Fruit fly (Drosophila melanogaster) whole organism, embryonic: Measurements from ENCODE around the gene msn.
A peak's percentile ranks its signal among the peaks of the same experiment; 100 is the strongest.

Experiments
- Abd-B ChIP-seq: fragments of 200-800 bp; sonication (Bioruptor generic); optimal IDR thresholded peaks from 2 replicates; lab custom pipeline; 2018; ENCODE audit warnings: missing biosample characterization, mild to moderate bottlenecking, missing genetic modification characterization, moderate library complexity
- Aef1 ChIP-seq: fragments of 200-800 bp; sonication (Bioruptor generic); IDR thresholded peaks from 3 replicates; pipeline ENCODE4 v1.3.6; 2022; ENCODE audit warnings: missing biosample characterization, missing genetic modification characterization
- Atf3 ChIP-seq: fragments of 200-800 bp; sonication (Bioruptor generic); optimal IDR thresholded peaks from 3 replicates; lab custom pipeline; 2016; ENCODE audit warnings: missing biosample characterization, missing genetic modification characterization
- BtbVII ChIP-seq: fragments of 200-800 bp; sonication (Bioruptor generic); optimal IDR thresholded peaks from 3 replicates; lab custom pipeline; 2017; ENCODE audit warnings: missing biosample characterization, mild to moderate bottlenecking, missing genetic modification characterization
- CG11247 ChIP-seq: fragments of 200-800 bp; sonication (Bioruptor generic); IDR thresholded peaks from 2 replicates; pipeline ENCODE4 v1.3.6; 2022; ENCODE audit warnings: missing biosample characterization, missing genetic modification characterization
- CG11504 ChIP-seq: fragments of 200-800 bp; sonication (Bioruptor generic); optimal IDR thresholded peaks from 3 replicates; lab custom pipeline; 2019; ENCODE audit warnings: missing biosample characterization, mild to moderate bottlenecking, missing genetic modification characterization, moderate library complexity
- CG12391 ChIP-seq: fragments of 200-800 bp; sonication (Bioruptor generic); optimal IDR thresholded peaks from 3 replicates; lab custom pipeline; 2018; ENCODE audit warnings: missing biosample characterization, mild to moderate bottlenecking, missing genetic modification characterization, moderate library complexity
- CG14667 ChIP-seq: fragments of 200-800 bp; sonication (Bioruptor generic); IDR thresholded peaks from 2 replicates; pipeline ENCODE4 v1.3.6; 2022; ENCODE audit warnings: missing biosample characterization, missing genetic modification characterization
- CG15073 ChIP-seq: fragments of 200-800 bp; sonication (Bioruptor generic); optimal IDR thresholded peaks from 2 replicates; lab custom pipeline; 2016; ENCODE audit warnings: missing biosample characterization, missing genetic modification characterization
- CG18262 ChIP-seq: fragments of 200-800 bp; optimal IDR thresholded peaks from 3 replicates; lab custom pipeline; 2019; ENCODE audit warnings: missing biosample characterization, mild to moderate bottlenecking, missing genetic modification characterization, moderate library complexity
- CG2889 ChIP-seq: fragments of 200-800 bp; sonication (Bioruptor generic); IDR thresholded peaks from 3 replicates; pipeline ENCODE4 v1.3.6; 2022; ENCODE audit warnings: missing biosample characterization, missing genetic modification characterization
- CG30431 ChIP-seq: fragments of 200-800 bp; sonication (Bioruptor generic); optimal IDR thresholded peaks from 2 replicates; lab custom pipeline; 2017; ENCODE audit warnings: missing biosample characterization, missing genetic modification characterization
- CG31365 ChIP-seq: fragments of 200-800 bp; sonication (Bioruptor generic); optimal IDR thresholded peaks from 2 replicates; lab custom pipeline; 2018; ENCODE audit warnings: missing biosample characterization, mild to moderate bottlenecking, missing genetic modification characterization
- CG34224 ChIP-seq: fragments of 200-800 bp; sonication (Bioruptor generic); IDR thresholded peaks from 3 replicates; pipeline ENCODE4 v1.3.6; 2022; ENCODE audit warnings: missing biosample characterization, missing genetic modification characterization; ENCODE audit not compliant: partially characterized antibody
- CG5245 ChIP-seq: fragments of 200-800 bp; sonication (Bioruptor generic); optimal IDR thresholded peaks from 3 replicates; lab custom pipeline; 2016; ENCODE audit warnings: missing biosample characterization, missing genetic modification characterization
- CG6791 ChIP-seq: fragments of 200-800 bp; sonication (Bioruptor generic); IDR thresholded peaks from 3 replicates; pipeline ENCODE4 v1.3.6; 2022; ENCODE audit warnings: missing biosample characterization, missing genetic modification characterization; ENCODE audit not compliant: partially characterized antibody
- CG7839 ChIP-seq: fragments of 200-800 bp; sonication (Bioruptor generic); optimal IDR thresholded peaks from 3 replicates; lab custom pipeline; 2018; ENCODE audit warnings: missing biosample characterization, mild to moderate bottlenecking, missing genetic modification characterization, moderate library complexity
- CG7987 ChIP-seq: fragments of 200-800 bp; sonication (Bioruptor generic); optimal IDR thresholded peaks from 2 replicates; lab custom pipeline; 2018; ENCODE audit warnings: missing biosample characterization, mild to moderate bottlenecking, missing genetic modification characterization, moderate library complexity
- CG8924 ChIP-seq: fragments of 200-800 bp; optimal IDR thresholded peaks from 3 replicates; lab custom pipeline; 2019; ENCODE audit warnings: missing biosample characterization, mild to moderate bottlenecking, missing genetic modification characterization, moderate library complexity
- Camta ChIP-seq: fragments of 200-800 bp; sonication (Bioruptor generic); optimal IDR thresholded peaks from 2 replicates; lab custom pipeline; 2016; ENCODE audit warnings: missing biosample characterization, missing genetic modification characterization
- CkIIα-i1 ChIP-seq: fragments of 200-800 bp; sonication (Bioruptor generic); IDR thresholded peaks from 2 replicates; pipeline ENCODE4 v1.3.6; 2022; ENCODE audit warnings: missing biosample characterization, missing genetic modification characterization
- CoRest ChIP-seq: fragments of 200-800 bp; sonication (Bioruptor generic); optimal IDR thresholded peaks from 3 replicates; lab custom pipeline; 2018; ENCODE audit warnings: missing biosample characterization, mild to moderate bottlenecking, missing genetic modification characterization, moderate library complexity
- D19A ChIP-seq: fragments of 200-800 bp; optimal IDR thresholded peaks from 3 replicates; lab custom pipeline; 2019; ENCODE audit warnings: missing biosample characterization, mild to moderate bottlenecking, missing genetic modification characterization, moderate library complexity
- Dbx ChIP-seq: fragments of 200-800 bp; sonication (Bioruptor generic); IDR thresholded peaks from 3 replicates; pipeline ENCODE4 v1.3.6; 2022; ENCODE audit warnings: missing biosample characterization, missing genetic modification characterization
- Dref ChIP-seq: fragments of 200-800 bp; sonication (Bioruptor generic); IDR thresholded peaks from 2 replicates; pipeline ENCODE4 v1.3.6; 2022; ENCODE audit warnings: missing biosample characterization, missing genetic modification characterization
- E2f1 ChIP-seq: fragments of 200-800 bp; sonication (Bioruptor generic); IDR thresholded peaks from 2 replicates; pipeline ENCODE4 v1.3.6; 2022; ENCODE audit warnings: missing biosample characterization, missing genetic modification characterization
- HLH54F ChIP-seq: fragments of 200-800 bp; sonication (Bioruptor generic); optimal IDR thresholded peaks from 3 replicates; lab custom pipeline; 2016; ENCODE audit warnings: missing biosample characterization, missing genetic modification characterization
- Hr78 ChIP-seq, 2 experiments: fragments of 200-800 bp in 1 of 2; fragments of >200 bp in 1 of 2; sonication (Bioruptor generic) in 1 of 2; optimal IDR thresholded peaks; 2 replicates each; lab custom pipeline; 2017 to 2019; ENCODE audit warnings: missing biosample characterization in 2 of 2, missing genetic modification characterization in 2 of 2, mild to moderate bottlenecking in 1 of 2, moderate library complexity in 1 of 2
- Lim3 ChIP-seq: fragments of 200-800 bp; sonication (Bioruptor generic); IDR thresholded peaks from 2 replicates; pipeline ENCODE4 v1.3.6; 2022; ENCODE audit warnings: missing biosample characterization, missing genetic modification characterization
- Nf-YA ChIP-seq: fragments of 200-800 bp; sonication (Bioruptor generic); IDR thresholded peaks from 2 replicates; pipeline ENCODE4 v1.3.6; 2022; ENCODE audit warnings: missing biosample characterization, missing genetic modification characterization
- Ptx1 ChIP-seq: fragments of 200-800 bp; sonication (Bioruptor generic); IDR thresholded peaks from 2 replicates; pipeline ENCODE4 v1.3.6; 2022; ENCODE audit warnings: missing biosample characterization, missing genetic modification characterization
- Taf1 ChIP-seq: fragments of 200-800 bp; sonication (Bioruptor generic); IDR thresholded peaks from 2 replicates; pipeline ENCODE4 v1.3.6; 2022; ENCODE audit warnings: missing biosample characterization, missing genetic modification characterization
- crp ChIP-seq, 2 experiments: fragments of 200-800 bp; sonication (Bioruptor generic); optimal IDR thresholded peaks; 2 replicates in 1 of 2; 3 replicates in 1 of 2; lab custom pipeline; 2017; ENCODE audit warnings: missing biosample characterization in 2 of 2, missing genetic modification characterization in 2 of 2, mild to moderate bottlenecking in 1 of 2, moderate library complexity in 1 of 2
- dimm ChIP-seq: fragments of 200-800 bp; sonication (Bioruptor generic); IDR thresholded peaks from 2 replicates; pipeline ENCODE4 v1.3.6; 2022; ENCODE audit warnings: missing biosample characterization, missing genetic modification characterization
- dmrt99B ChIP-seq: fragments of 200-800 bp; sonication (Bioruptor generic); optimal IDR thresholded peaks from 2 replicates; lab custom pipeline; 2018; ENCODE audit warnings: missing biosample characterization, mild to moderate bottlenecking, missing genetic modification characterization, moderate library complexity
- ems ChIP-seq: fragments of 200-800 bp; sonication (Bioruptor generic); optimal IDR thresholded peaks from 3 replicates; lab custom pipeline; 2016; ENCODE audit warnings: missing biosample characterization, missing genetic modification characterization
- gfzf ChIP-seq: fragments of 200-800 bp; sonication (Bioruptor generic); optimal IDR thresholded peaks from 2 replicates; lab custom pipeline; 2016; ENCODE audit warnings: missing biosample characterization, mild to moderate bottlenecking, missing genetic modification characterization, moderate library complexity
- h ChIP-seq: fragments of >200 bp; optimal IDR thresholded peaks from 2 replicates; lab custom pipeline; 2017
- nerfin-2 ChIP-seq: fragments of 200-800 bp; sonication (Bioruptor generic); IDR thresholded peaks from 2 replicates; pipeline ENCODE4 v1.3.6; 2022; ENCODE audit warnings: missing biosample characterization, missing genetic modification characterization; ENCODE audit not compliant: partially characterized antibody
- p53 ChIP-seq: fragments of 200-800 bp; sonication (Bioruptor generic); optimal IDR thresholded peaks from 2 replicates; lab custom pipeline; 2016; ENCODE audit warnings: missing biosample characterization, missing genetic modification characterization
- psq ChIP-seq: fragments of 200-800 bp; sonication (Bioruptor generic); optimal IDR thresholded peaks from 2 replicates; lab custom pipeline; 2017; ENCODE audit warnings: missing biosample characterization, missing genetic modification characterization
- pum ChIP-seq: fragments of 200-800 bp; sonication (Bioruptor generic); optimal IDR thresholded peaks from 2 replicates; lab custom pipeline; 2016; ENCODE audit warnings: missing biosample characterization, missing genetic modification characterization
- shn ChIP-seq: fragments of 200-800 bp; sonication (Bioruptor generic); optimal IDR thresholded peaks from 3 replicates; lab custom pipeline; 2016; ENCODE audit warnings: missing biosample characterization, missing genetic modification characterization
- sima ChIP-seq: fragments of 200-800 bp; sonication (Bioruptor generic); optimal IDR thresholded peaks from 2 replicates; lab custom pipeline; 2016; ENCODE audit warnings: missing biosample characterization, missing genetic modification characterization
- sisA ChIP-seq: fragments of 200-800 bp; sonication (Bioruptor generic); IDR thresholded peaks from 2 replicates; pipeline ENCODE4 v1.3.6; 2022; ENCODE audit warnings: missing biosample characterization, missing genetic modification characterization
- stc ChIP-seq: fragments of 200-800 bp; sonication (Bioruptor generic); IDR thresholded peaks from 2 replicates; pipeline ENCODE4 v1.3.6; 2022; ENCODE audit warnings: missing biosample characterization, missing genetic modification characterization
- tgo ChIP-seq: fragments of 200-800 bp; sonication (Bioruptor generic); IDR thresholded peaks from 3 replicates; pipeline ENCODE4 v1.3.6; 2022; ENCODE audit warnings: missing biosample characterization, missing genetic modification characterization
- toy ChIP-seq: fragments of 200-800 bp; sonication (Bioruptor generic); IDR thresholded peaks from 2 replicates; pipeline ENCODE4 v1.3.6; 2022; ENCODE audit warnings: missing biosample characterization, missing genetic modification characterization
- wek ChIP-seq: fragments of 200-800 bp; sonication (Bioruptor generic); optimal IDR thresholded peaks from 3 replicates; lab custom pipeline; 2018; ENCODE audit warnings: missing biosample characterization, mild to moderate bottlenecking, missing genetic modification characterization, moderate library complexity

Gene msn

DNA sequence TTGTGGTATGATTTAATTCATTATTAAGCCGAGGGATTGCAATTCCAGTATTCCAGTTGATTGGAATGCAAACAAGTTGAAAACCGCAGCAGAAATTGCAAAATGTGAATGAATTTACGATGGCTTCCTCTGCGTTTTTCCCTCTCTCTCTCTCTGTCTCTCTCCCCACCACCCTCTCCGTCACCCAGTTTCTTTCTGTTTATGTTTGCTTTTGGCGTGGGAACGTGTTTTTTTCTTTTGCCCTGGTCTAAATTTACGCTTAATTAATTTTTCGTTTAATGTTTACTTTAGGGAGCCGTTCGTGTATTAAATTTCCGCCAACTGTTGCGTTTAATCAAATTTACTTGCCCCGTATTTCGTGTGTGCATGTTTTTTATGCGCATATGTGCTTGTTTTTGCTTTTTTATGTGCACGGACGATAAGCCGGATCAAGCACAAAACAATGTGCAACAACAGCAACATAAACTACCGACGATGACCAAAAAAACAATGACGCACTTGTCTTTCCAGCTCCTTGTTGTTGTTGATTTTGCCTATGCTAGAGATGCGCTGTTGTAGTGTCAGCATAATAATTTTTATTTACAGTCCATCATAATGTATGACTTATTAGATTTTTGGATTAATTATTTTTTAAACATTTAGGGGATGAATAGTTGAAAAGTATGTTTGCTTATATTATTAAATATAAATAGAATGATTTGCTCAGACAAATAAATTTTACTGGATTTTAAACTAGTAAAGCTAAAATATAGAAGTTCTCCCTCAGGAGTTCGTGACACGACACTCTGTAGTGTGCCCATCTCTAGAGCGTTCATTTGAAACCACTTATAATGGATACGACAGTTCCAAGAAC is 3.8 kb upstream of the msn start (continued):
- TF ChIP-seq CG2889 (peak; percentile 64), toy (GFP tag; lab: Robert Waterston, UW) (no peak), D19A (tag; lab: Kevin White, UChicago) (peak; percentile 77), CG11504 (tag; lab: Kevin White, UChicago) (peak; percentile 82), sisA (peak; percentile 58; the same call in 1 of the 2 replicates), HLH54F (GFP tag; lab: Kevin White, UChicago) (peak; percentile 42), CG11247 (GFP tag; lab: Robert Waterston, UW) (peak; percentile 18; the same call in 1 of the 2 replicates), gfzf (GFP tag; lab: Kevin White, UChicago) (no peak), dimm (GFP tag; lab: Robert Waterston, UW) (0 out of 2 replicates have a peak, but pooled peaks have one; percentile 37), CoRest (tag; lab: Kevin White, UChicago) (peak; percentile 86), Abd-B (GFP tag; lab: Kevin White, UChicago) (peak; percentile 70), CkIIα-i1 (no peak), wek (GFP tag; lab: Kevin White, UChicago) (no peak), tgo (GFP tag; lab: Robert Waterston, UW) (no peak; the same call in 2 of the 3 replicates), shn (GFP tag; lab: Kevin White, UChicago) (peak; percentile 14), nerfin-2 (no peak), CG14667 (GFP tag; lab: Robert Waterston, UW) (no peak), Atf3 (no peak), Hr78 (GFP tag; optimal IDR thresholded peaks at IDR 0.05; lab: Kevin White, UChicago) (peak in 1 of 2 experiments; percentile 48), CG7987 (GFP tag; lab: Kevin White, UChicago) (no peak), stc (0 out of 2 replicates have a peak, but pooled peaks have one; percentile 10), CG15073 (no peak), sima (no peak), Aef1 (GFP tag; lab: Robert Waterston, UW) (peak; percentile 76), E2f1 (GFP tag; lab: Robert Waterston, UW) (peak; percentile 40; the same call in 1 of the 2 replicates), h (lab: Kevin White, UChicago) (no peak), CG18262 (tag; lab: Kevin White, UChicago) (no peak), Taf1 (peak; percentile 58; the same call in 1 of the 2 replicates), crp (GFP tag; optimal IDR thresholded peaks at IDR 0.05; lab: Kevin White, UChicago) (no peak), Dbx (GFP tag; lab: Robert Waterston, UW) (peak; percentile 80; the same call in 2 of the 3 replicates), CG34224 (peak; percentile 78), CG30431 (peak; percentile 37), BtbVII (GFP tag; lab: Kevin White, UChicago) (peak; percentile 59), CG7839 (peak; percentile 80), Dref (GFP tag; lab: Robert Waterston, UW) (no peak), Ptx1 (GFP tag; lab: Robert Waterston, UW) (peak; percentile 76), ems (no peak), pum (GFP tag; lab: Kevin White, UChicago) (no peak), Camta (GFP tag; lab: Kevin White, UChicago) (no peak), CG6791 (peak; percentile 51; the same call in 2 of the 3 replicates), dmrt99B (tag; lab: Kevin White, UChicago) (peak; percentile 80), p53 (GFP tag; lab: Kevin White, UChicago) (no peak), Lim3 (GFP tag; lab: Robert Waterston, UW) (no peak), CG12391 (peak; percentile 86), CG8924 (tag; lab: Kevin White, UChicago) (peak; percentile 88), CG31365 (tag; lab: Kevin White, UChicago) (no peak), CG5245 (GFP tag; lab: Kevin White, UChicago) (no peak), psq (GFP tag; lab: Kevin White, UChicago) (peak; percentile 32), Nf-YA (GFP tag; lab: Robert Waterston, UW) (0 out of 2 replicates have a peak, but pooled peaks have one; percentile 10)
